Worm (Caenorhabditis elegans): ENCODE measurements around the gene Y34B4A.4.

Y34B4A.4 gene

ce11 chrX:5275209-5275608 lies 11.1 kb downstream of the Y34B4A.4 start, which contains the start of gene hst-6 (continued):
- TF ChIP-seq ztf-3 (GFP tag; optimal IDR thresholded peaks at IDR 0.05) (no peak), Y53F4B.3 (GFP tag; IDR thresholded peaks at IDR 0.05) (no peak), ceh-91 (GFP tag; IDR thresholded peaks at IDR 0.05) (no peak), tbx-9 (tag; optimal IDR thresholded peaks at IDR 0.05; ENCODE audit: borderline replicate concordance) (no peak), rpc-1 (optimal IDR thresholded peaks at IDR 0.05) (no peak), rpc-1 (tag; optimal IDR thresholded peaks at IDR 0.05) (no peak), F57C9.4 (tag; optimal IDR thresholded peaks at IDR 0.05) (no peak), ceh-40 (GFP tag; IDR thresholded peaks at IDR 0.05) (no peak), lag-1 (GFP tag; IDR thresholded peaks at IDR 0.05) (no peak), B0336.3 (GFP tag; IDR thresholded peaks at IDR 0.05) (no peak), Y67H2A.10 (GFP tag; conservative IDR thresholded peaks at IDR 0.05) (no peak), snpc-3.4 (tag; optimal IDR thresholded peaks at IDR 0.05) (peak; percentile 43), ztf-25 (GFP tag; IDR thresholded peaks at IDR 0.05) (no peak), ztf-26 (tag; optimal IDR thresholded peaks at IDR 0.05) (no peak), Y53G8AR.9 (GFP tag; conservative IDR thresholded peaks at IDR 0.05) (no peak), hmg-1.2 (GFP tag; IDR thresholded peaks at IDR 0.05) (peak; percentile 64; the same call in 1 of the 2 replicates), nhr-120 (GFP tag; IDR thresholded peaks at IDR 0.05) (0 out of 2 replicates have a peak, but pooled peaks have one; percentile 62), B0019.2 (GFP tag; conservative IDR thresholded peaks at IDR 0.05) (no peak), sea-2 (GFP tag; IDR thresholded peaks at IDR 0.05) (no peak), madf-6 (GFP tag; IDR thresholded peaks at IDR 0.05) (no peak), ceh-79 (tag; optimal IDR thresholded peaks at IDR 0.05) (no peak), cebp-2 (GFP tag; IDR thresholded peaks at IDR 0.05) (no peak), F23B12.7 (tag; optimal IDR thresholded peaks at IDR 0.05; ENCODE audit: insufficient read depth) (no peak), rec-8 (tag; optimal IDR thresholded peaks at IDR 0.05) (no peak), hlh-26 (GFP tag; conservative IDR thresholded peaks at IDR 0.05) (no peak), ceh-27 (GFP tag; optimal IDR thresholded peaks at IDR 0.05) (peak; percentile 64), chd-7 (tag; optimal IDR thresholded peaks at IDR 0.05) (no peak), die-1 (tag; optimal IDR thresholded peaks at IDR 0.05) (no peak), ceh-100 (GFP tag; IDR thresholded peaks at IDR 0.05) (no peak), D2030.7 (GFP tag; IDR thresholded peaks at IDR 0.05) (no peak), ets-4 (GFP tag; optimal IDR thresholded peaks at IDR 0.05) (no peak), F37B4.10 (GFP tag; IDR thresholded peaks at IDR 0.05) (no peak), F33H1.4 (GFP tag; IDR thresholded peaks at IDR 0.05) (no peak), C17E4.6 (GFP tag; IDR thresholded peaks at IDR 0.05) (no peak), ZK185.1 (tag; optimal IDR thresholded peaks at IDR 0.05; ENCODE audit: poor library complexity, severe bottlenecking) (peak; percentile 57), efl-1 (GFP tag; optimal IDR thresholded peaks at IDR 0.05) (no peak), athp-1 (tag; optimal IDR thresholded peaks at IDR 0.05) (no peak), lsy-27 (tag; optimal IDR thresholded peaks at IDR 0.05; ENCODE audit: borderline replicate concordance, insufficient read depth) (no peak), K12H6.12 (tag; optimal IDR thresholded peaks at IDR 0.05) (no peak), him-1 (tag; optimal IDR thresholded peaks at IDR 0.05) (no peak), nhr-27 (tag; optimal IDR thresholded peaks at IDR 0.05) (no peak), nhr-179 (tag; optimal IDR thresholded peaks at IDR 0.05) (no peak), sptf-2 (GFP tag; optimal IDR thresholded peaks at IDR 0.05) (no peak), atf-7 (tag; optimal IDR thresholded peaks at IDR 0.05) (no peak), dpff-1 (tag; optimal IDR thresholded peaks at IDR 0.05) (no peak), attf-6 (GFP tag; IDR thresholded peaks at IDR 0.05) (no peak), mcd-1 (GFP tag; IDR thresholded peaks at IDR 0.05) (peak; percentile 96), rcor-1 (GFP tag; IDR thresholded peaks at IDR 0.05) (no peak), tbp1 (GFP tag; optimal IDR thresholded peaks at IDR 0.05) (no peak), mes-4 (tag; optimal IDR thresholded peaks at IDR 0.05) (no peak)
